Worm (Caenorhabditis elegans) whole organism, late embryonic: ENCODE measurements around the gene W05H7.1.

ENCODE experiments used
- C08G9.2 ChIP-seq: sonication (generic microtip); optimal IDR thresholded peaks from 2 replicates; lab custom pipeline; 2016; ENCODE audit warnings: mild to moderate bottlenecking, missing genetic modification characterization, moderate library complexity, missing compliant biosample characterization
- C38D4.7 ChIP-seq: fragments of 200-800 bp; sonication (Bioruptor generic); optimal IDR thresholded peaks from 2 replicates; lab custom pipeline; 2018; ENCODE audit warnings: mild to moderate bottlenecking, missing genetic modification characterization, moderate library complexity, missing compliant biosample characterization
- F13H6.1 ChIP-seq: sonication (generic microtip); optimal IDR thresholded peaks from 2 replicates; lab custom pipeline; 2016; ENCODE audit warnings: missing genetic modification characterization, missing compliant biosample characterization
- K09A11.1 ChIP-seq: sonication (generic microtip); optimal IDR thresholded peaks from 2 replicates; lab custom pipeline; 2017; ENCODE audit warnings: antibody characterized with exemption, mild to moderate bottlenecking, missing genetic modification characterization, missing compliant biosample characterization; ENCODE audit not compliant: insufficient read depth
- T23F11.4 ChIP-seq: fragments of 200-800 bp; sonication (Bioruptor generic); optimal IDR thresholded peaks from 2 replicates; lab custom pipeline; 2018; ENCODE audit warnings: mild to moderate bottlenecking, missing genetic modification characterization, missing compliant biosample characterization
- Y22D7AL.16 ChIP-seq: sonication (generic microtip); optimal IDR thresholded peaks from 2 replicates; lab custom pipeline; 2016; ENCODE audit warnings: missing genetic modification characterization, missing compliant biosample characterization
- ahr-1 ChIP-seq: sonication (generic microtip); optimal IDR thresholded peaks from 2 replicates; lab custom pipeline; 2016; ENCODE audit warnings: missing genetic modification characterization, missing compliant biosample characterization
- ama-1 ChIP-seq: fragments of 150-350 bp; optimal IDR thresholded peaks from 2 replicates; lab custom pipeline; 2014
- ceh-18 ChIP-seq: sonication (generic microtip); optimal IDR thresholded peaks from 2 replicates; lab custom pipeline; 2016; ENCODE audit warnings: missing genetic modification characterization, missing compliant biosample characterization
- ceh-2 ChIP-seq: sonication (generic microtip); optimal IDR thresholded peaks from 2 replicates; lab custom pipeline; 2016; ENCODE audit warnings: missing genotype, missing genetic modification characterization, missing compliant biosample characterization
- ceh-22 ChIP-seq: sonication (generic microtip); optimal IDR thresholded peaks from 2 replicates; lab custom pipeline; 2017; ENCODE audit warnings: missing biosample characterization, missing genetic modification characterization
- ceh-24 ChIP-seq: sonication (generic microtip); optimal IDR thresholded peaks from 2 replicates; lab custom pipeline; 2016; ENCODE audit warnings: mild to moderate bottlenecking, missing genetic modification characterization, missing compliant biosample characterization
- ceh-31 ChIP-seq: sonication (generic microtip); optimal IDR thresholded peaks from 2 replicates; lab custom pipeline; 2016; ENCODE audit warnings: missing genetic modification characterization, missing compliant biosample characterization
- ceh-34 ChIP-seq: sonication (generic microtip); optimal IDR thresholded peaks from 2 replicates; lab custom pipeline; 2016; ENCODE audit warnings: mild to moderate bottlenecking, missing genetic modification characterization, missing compliant biosample characterization
- ceh-45 ChIP-seq: fragments of 200-800 bp; sonication (Bioruptor generic); IDR thresholded peaks from 2 replicates; pipeline ENCODE4 v1.3.6; 2022; ENCODE audit warnings: missing genetic modification reagents, missing genetic modification characterization, missing compliant biosample characterization
- ceh-48 ChIP-seq: sonication (generic microtip); optimal IDR thresholded peaks from 2 replicates; lab custom pipeline; 2016; ENCODE audit warnings: missing genetic modification characterization, inconsistent platforms, missing compliant biosample characterization
- ceh-6 ChIP-seq: fragments of 200-800 bp; sonication (Bioruptor generic); optimal IDR thresholded peaks from 2 replicates; lab custom pipeline; 2018; ENCODE audit warnings: mild to moderate bottlenecking, missing genetic modification characterization, missing compliant biosample characterization
- dve-1 ChIP-seq: sonication (generic microtip); optimal IDR thresholded peaks from 2 replicates; lab custom pipeline; 2017; ENCODE audit warnings: antibody characterized with exemption, mild to moderate bottlenecking, missing genetic modification characterization, missing compliant biosample characterization
- fkh-6 ChIP-seq: sonication (generic microtip); optimal IDR thresholded peaks from 2 replicates; lab custom pipeline; 2016; ENCODE audit warnings: missing genetic modification characterization, missing compliant biosample characterization
- hlh-13 ChIP-seq: fragments of 200-800 bp; sonication (Bioruptor generic); optimal IDR thresholded peaks from 2 replicates; lab custom pipeline; 2018; ENCODE audit warnings: mild to moderate bottlenecking, missing genetic modification characterization, missing compliant biosample characterization
- hlh-30 ChIP-seq: sonication (generic microtip); optimal IDR thresholded peaks from 2 replicates; lab custom pipeline; 2017; ENCODE audit warnings: antibody characterized with exemption, missing genetic modification characterization, missing compliant biosample characterization; ENCODE audit not compliant: insufficient read depth
- hlh-8 ChIP-seq: sonication (generic microtip); optimal IDR thresholded peaks from 2 replicates; lab custom pipeline; 2016; ENCODE audit warnings: missing genotype, missing genetic modification characterization, missing compliant biosample characterization
- lin-11 ChIP-seq: fragments of 200-800 bp; sonication (Bioruptor generic); optimal IDR thresholded peaks from 2 replicates; lab custom pipeline; 2018; ENCODE audit warnings: mild to moderate bottlenecking, missing genetic modification characterization, missing compliant biosample characterization
- madf-2 ChIP-seq: sonication (generic microtip); optimal IDR thresholded peaks from 2 replicates; lab custom pipeline; 2017; ENCODE audit warnings: missing genetic modification characterization, missing compliant biosample characterization
- mec-3 ChIP-seq: sonication (generic microtip); optimal IDR thresholded peaks from 2 replicates; lab custom pipeline; 2016; ENCODE audit warnings: borderline replicate concordance, missing genetic modification characterization, missing compliant biosample characterization
- nhr-11 ChIP-seq: fragments of 150-350 bp; optimal IDR thresholded peaks from 2 replicates; lab custom pipeline; 2014; ENCODE audit warnings: missing biosample characterization, missing genetic modification characterization
- nhr-232 ChIP-seq: sonication (generic microtip); optimal IDR thresholded peaks from 2 replicates; lab custom pipeline; 2016; ENCODE audit warnings: missing genetic modification characterization, missing compliant biosample characterization
- odd-2 ChIP-seq: sonication (generic microtip); optimal IDR thresholded peaks from 2 replicates; lab custom pipeline; 2017; ENCODE audit warnings: antibody characterized with exemption, mild to moderate bottlenecking, missing genetic modification characterization, missing compliant biosample characterization
- pag-3 ChIP-seq: sonication (generic microtip); optimal IDR thresholded peaks from 2 replicates; lab custom pipeline; 2016; ENCODE audit warnings: missing compliant biosample characterization, missing genetic modification characterization, borderline replicate concordance
- pat-9 ChIP-seq: fragments of 200-800 bp; sonication (Bioruptor generic); optimal IDR thresholded peaks from 2 replicates; lab custom pipeline; 2018; ENCODE audit warnings: mild to moderate bottlenecking, missing genetic modification characterization, moderate library complexity, missing compliant biosample characterization
- pha-2 ChIP-seq: sonication (generic microtip); optimal IDR thresholded peaks from 2 replicates; lab custom pipeline; 2017; ENCODE audit warnings: mild to moderate bottlenecking, missing genetic modification characterization, missing compliant biosample characterization
- pros-1 ChIP-seq: fragments of 150-350 bp; optimal IDR thresholded peaks from 2 replicates; lab custom pipeline; 2014; ENCODE audit warnings: missing biosample characterization, missing genetic modification reagents, missing genetic modification characterization
- rnt-1 ChIP-seq: sonication (generic microtip); optimal IDR thresholded peaks from 2 replicates; lab custom pipeline; 2016; ENCODE audit warnings: missing genetic modification characterization, missing compliant biosample characterization
- sdc-2 ChIP-seq: sonication (generic microtip); optimal IDR thresholded peaks from 2 replicates; lab custom pipeline; 2016; ENCODE audit warnings: missing genotype, missing genetic modification characterization, missing compliant biosample characterization
- sox-2 ChIP-seq: fragments of 200-800 bp; sonication (Bioruptor generic); IDR thresholded peaks from 2 replicates; pipeline ENCODE4 v1.3.6; 2022; ENCODE audit warnings: missing genetic modification reagents, missing genetic modification characterization, missing compliant biosample characterization
- sox-4 ChIP-seq: sonication (generic microtip); optimal IDR thresholded peaks from 2 replicates; lab custom pipeline; 2017; ENCODE audit warnings: mild to moderate bottlenecking, missing genetic modification characterization, inconsistent platforms, missing compliant biosample characterization
- tbx-2 ChIP-seq: sonication (generic microtip); optimal IDR thresholded peaks from 2 replicates; lab custom pipeline; 2016; ENCODE audit warnings: missing genetic modification characterization, missing compliant biosample characterization
- tbx-7 ChIP-seq: sonication (generic microtip); optimal IDR thresholded peaks from 2 replicates; lab custom pipeline; 2016; ENCODE audit warnings: missing genotype, missing genetic modification characterization, missing compliant biosample characterization
- unc-42 ChIP-seq: sonication (generic microtip); optimal IDR thresholded peaks from 2 replicates; lab custom pipeline; 2016; ENCODE audit warnings: missing genotype, missing genetic modification characterization, missing compliant biosample characterization

W05H7.1 gene

DNA sequence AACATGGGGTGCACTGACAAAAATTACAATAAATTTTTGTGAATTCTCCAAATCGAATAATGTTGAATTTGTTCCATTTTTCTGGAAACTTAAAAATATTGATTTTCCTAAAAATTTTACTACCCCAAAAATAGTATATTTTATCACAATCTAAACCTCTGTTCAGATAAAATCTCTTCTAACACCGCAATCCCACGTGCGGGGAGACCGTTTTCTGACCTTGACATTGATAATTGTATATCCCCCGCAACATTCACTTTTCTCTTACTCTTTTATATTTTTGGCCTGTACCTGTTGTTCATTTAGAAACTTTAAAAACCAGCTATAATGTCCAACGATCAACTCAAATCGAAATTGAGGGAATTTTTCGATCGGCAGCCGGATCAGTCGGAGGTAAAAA lies 8.2 kb downstream of the W05H7.1 start, which contains the start of gene D1005.2:
Gene D1005.2 (plus strand): TSS at position 230 of the 400 bp plus-strand sequence.
- TF ChIP-seq madf-2 (tag; lab: Kevin White, UChicago) = no peak
- TF ChIP-seq ceh-31 (tag; lab: Kevin White, UChicago) = no peak
- TF ChIP-seq hlh-30 = no peak
- TF ChIP-seq ceh-34 (tag; lab: Kevin White, UChicago) = no peak
- TF ChIP-seq pha-2 = no peak
- no peak for TF ChIP-seq Y22D7AL.16 (tag; lab: Kevin White, UChicago)
- no peak for TF ChIP-seq K09A11.1 (tag; lab: Kevin White, UChicago)
- no peak for TF ChIP-seq C08G9.2
- no peak for TF ChIP-seq ceh-48 (tag; lab: Kevin White, UChicago)
- TF ChIP-seq ahr-1 (tag; lab: Kevin White, UChicago) = no peak
- TF ChIP-seq sdc-2 (tag; lab: Kevin White, UChicago) = no peak
- no peak for TF ChIP-seq ama-1
- no peak for TF ChIP-seq ceh-22
- TF ChIP-seq ceh-6 = no peak
- TF ChIP-seq rnt-1 = no peak
- TF ChIP-seq pros-1 (tag; lab: Kevin White, UChicago) = no peak
- no peak for TF ChIP-seq ceh-18 (tag; lab: Kevin White, UChicago)

DNA sequence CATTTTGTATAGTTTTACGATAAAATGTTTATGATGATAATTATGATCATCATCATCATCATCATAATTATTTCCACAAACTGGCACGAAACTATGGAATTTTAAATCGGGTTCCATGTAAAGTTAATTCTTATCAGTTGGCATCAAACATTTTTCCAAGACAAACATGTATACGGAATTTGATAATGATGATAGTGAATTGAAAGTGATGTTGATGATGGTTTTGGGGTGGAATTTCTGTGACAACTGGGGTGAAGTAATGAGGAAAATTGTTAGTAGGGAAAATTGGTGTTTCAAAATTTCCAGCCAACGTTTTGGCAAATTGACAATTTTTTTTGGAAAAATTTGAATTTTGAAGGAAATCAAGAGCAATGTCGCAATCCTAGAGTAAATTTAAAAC lies 9.2 kb downstream of the W05H7.1 start:
- no peak for TF ChIP-seq dve-1 (tag; lab: Kevin White, UChicago)
- TF ChIP-seq nhr-11 (tag; lab: Kevin White, UChicago) = no peak
- TF ChIP-seq ceh-34 (tag; lab: Kevin White, UChicago) = no peak
- TF ChIP-seq fkh-6 (tag; lab: Kevin White, UChicago) = no peak
- no peak for TF ChIP-seq F13H6.1 (tag; lab: Kevin White, UChicago)
- no peak for TF ChIP-seq nhr-232 (tag; lab: Kevin White, UChicago)
- TF ChIP-seq hlh-13 (GFP tag; lab: Kevin White, UChicago) = no peak
- TF ChIP-seq ahr-1 (tag; lab: Kevin White, UChicago) = no peak
- TF ChIP-seq tbx-7 (tag; lab: Kevin White, UChicago) = no peak
- no peak for TF ChIP-seq hlh-30
- no peak for TF ChIP-seq pat-9
- no peak for TF ChIP-seq ceh-6
- no peak for TF ChIP-seq pag-3 (tag; lab: Kevin White, UChicago)
- no peak for TF ChIP-seq tbx-2
- TF ChIP-seq sox-4 (tag; lab: Kevin White, UChicago) = no peak
- no peak for TF ChIP-seq odd-2 (tag; lab: Kevin White, UChicago)
- no peak for TF ChIP-seq rnt-1
- no peak for TF ChIP-seq ceh-24 (tag; lab: Kevin White, UChicago)
- no peak for TF ChIP-seq T23F11.4

DNA sequence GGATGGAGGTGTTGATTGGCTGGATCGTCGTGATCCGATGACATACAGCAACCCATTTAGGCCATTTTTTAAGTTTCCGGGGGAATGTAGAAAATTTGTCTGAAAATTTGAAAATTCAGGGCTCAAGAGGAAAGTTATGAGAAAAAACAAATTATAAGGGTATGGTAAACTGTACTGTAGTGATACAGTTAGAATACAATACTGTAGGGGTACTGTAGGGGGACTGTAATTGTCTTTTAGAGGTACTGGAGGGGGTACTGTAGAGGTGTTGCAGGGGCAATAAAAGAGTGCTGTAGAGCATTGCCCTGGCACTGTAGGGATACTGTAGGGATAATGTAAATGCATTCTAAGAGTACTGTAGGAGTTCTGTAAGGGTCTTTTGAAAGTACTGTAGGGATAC lies 14.1 kb downstream of the W05H7.1 start, which contains the start of gene D1005.6:
Gene D1005.6 (minus strand): TSS at position 101 of the 400 bp plus-strand sequence.
- TF ChIP-seq ceh-45 (GFP tag; lab: Robert Waterston, UW) (no peak), ceh-31 (tag; lab: Kevin White, UChicago) (no peak), nhr-11 (tag; lab: Kevin White, UChicago) (no peak), mec-3 (tag; lab: Kevin White, UChicago) (no peak), ceh-48 (tag; lab: Kevin White, UChicago) (no peak), sox-2 (no peak), ceh-2 (tag; lab: Kevin White, UChicago) (no peak), C38D4.7 (GFP tag; lab: Kevin White, UChicago) (no peak), ceh-18 (tag; lab: Kevin White, UChicago) (no peak), tbx-2 (no peak), lin-11 (tag; lab: Kevin White, UChicago) (no peak), ama-1 (no peak), tbx-7 (tag; lab: Kevin White, UChicago) (no peak)
- TF ChIP-seq, all 69 proteins: peak for 0

DNA sequence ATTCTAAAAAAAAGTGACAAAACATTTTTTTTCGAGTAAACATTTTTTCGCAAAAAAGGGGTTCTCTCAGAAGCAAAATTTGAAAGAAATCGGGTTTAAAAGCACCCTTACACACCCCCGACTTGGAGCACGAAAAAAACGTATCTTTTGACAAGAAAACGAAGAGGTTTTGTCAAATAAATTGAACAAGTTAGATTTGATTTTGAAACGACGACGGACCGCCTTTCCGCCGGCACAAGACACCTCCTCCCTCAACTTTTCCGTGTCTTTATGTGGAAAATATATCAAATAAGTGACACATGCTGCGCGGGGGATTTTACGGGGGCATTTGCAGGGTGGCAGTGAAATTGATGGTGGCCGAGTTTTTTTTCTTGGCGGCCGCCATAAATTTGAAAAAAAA lies 17.5 kb downstream of the W05H7.1 start:
- peak; percentile 62 for TF ChIP-seq unc-42 (tag; lab: Kevin White, UChicago)
- TF ChIP-seq hlh-8 = no peak
